Worm (Caenorhabditis elegans): ENCODE measurements around the gene bath-33.

ce11 chrII:1621180-1621579, 15.2 kb upstream of the bath-33 start, which contains the start of gene fbxa-158:
- TF ChIP-seq nhr-237 (tag; optimal IDR thresholded peaks at IDR 0.05) (no peak), sea-2 (GFP tag; optimal IDR thresholded peaks at IDR 0.05) (no peak), ceh-82 (tag; optimal IDR thresholded peaks at IDR 0.05) (no peak), nhr-76 (tag; optimal IDR thresholded peaks at IDR 0.05) (no peak)
